Worm (Caenorhabditis elegans): ENCODE measurements around the gene ugt-5.

ugt-5 gene

ce11 chrV:12792752-12793151, at the start of gene ugt-5:
ugt-5 (minus strand) TSS chrV:12792965.
- TF ChIP-seq nhr-76 (tag; optimal IDR thresholded peaks at IDR 0.05) (no peak), flh-1 (GFP tag; optimal IDR thresholded peaks at IDR 0.05) (no peak), ceh-43 (GFP tag; optimal IDR thresholded peaks at IDR 0.05) (no peak), ceh-83 (GFP tag; optimal IDR thresholded peaks at IDR 0.05) (no peak), unc-39 (tag; optimal IDR thresholded peaks at IDR 0.05) (no peak), tbx-8 (GFP tag; optimal IDR thresholded peaks at IDR 0.05) (no peak), mep-1 (tag; optimal IDR thresholded peaks at IDR 0.05) (no peak), nhr-237 (tag; optimal IDR thresholded peaks at IDR 0.05) (no peak), drap-1 (GFP tag; optimal IDR thresholded peaks at IDR 0.05) (no peak), ceh-39 (tag; optimal IDR thresholded peaks at IDR 0.05) (no peak)

- TF ChIP-seq unc-39 (tag; optimal IDR thresholded peaks at IDR 0.05) (no peak), elt-1 (tag; optimal IDR thresholded peaks at IDR 0.05; ENCODE audit: borderline replicate concordance, insufficient read depth) (no peak), nhr-76 (tag; optimal IDR thresholded peaks at IDR 0.05) (no peak), lin-32 (GFP tag; optimal IDR thresholded peaks at IDR 0.05) (no peak), cnd-1 (tag; optimal IDR thresholded peaks at IDR 0.05) (no peak), mab-5 (tag; optimal IDR thresholded peaks at IDR 0.05) (no peak), ztf-11 (tag; optimal IDR thresholded peaks at IDR 0.05) (no peak), lin-13 (tag; optimal IDR thresholded peaks at IDR 0.05) (no peak), elt-3 (tag; optimal IDR thresholded peaks at IDR 0.05) (no peak), nhr-12 (tag; optimal IDR thresholded peaks at IDR 0.05) (no peak), zip-8 (tag; optimal IDR thresholded peaks at IDR 0.05) (no peak), ceh-43 (GFP tag; optimal IDR thresholded peaks at IDR 0.05) (no peak), ces-1 (GFP tag; optimal IDR thresholded peaks at IDR 0.05) (no peak), M03D4.4 (tag; optimal IDR thresholded peaks at IDR 0.05) (no peak), drap-1 (GFP tag; optimal IDR thresholded peaks at IDR 0.05) (no peak)
Observed at ce11 chrV:12835388-12835787, 42.6 kb upstream of the ugt-5 start, which contains the start of gene C44H9.4. C44H9.4 (plus strand) TSS chrV:12835688.

- TF ChIP-seq flh-1 (GFP tag; optimal IDR thresholded peaks at IDR 0.05) (no peak), ceh-39 (tag; optimal IDR thresholded peaks at IDR 0.05) (no peak), drap-1 (GFP tag; optimal IDR thresholded peaks at IDR 0.05) (no peak), mep-1 (tag; optimal IDR thresholded peaks at IDR 0.05) (no peak), ztf-11 (tag; optimal IDR thresholded peaks at IDR 0.05) (no peak)
Observed at ce11 chrV:12827219-12827618, 34.5 kb upstream of the ugt-5 start, which contains the start of gene ugt-15. ugt-15 (plus strand) TSS chrV:12827519.

ce11 chrV:12824777-12825176, 32.0 kb upstream of the ugt-5 start, which contains the start of gene ugt-16:
ugt-16 (plus strand) TSS chrV:12825024.
- TF ChIP-seq ceh-43 (GFP tag; optimal IDR thresholded peaks at IDR 0.05) (no peak), nhr-28 (tag; optimal IDR thresholded peaks at IDR 0.05) (no peak), unc-62 (GFP tag; optimal IDR thresholded peaks at IDR 0.05) (no peak), sem-2 (GFP tag; optimal IDR thresholded peaks at IDR 0.05) (no peak), mls-2 (tag; optimal IDR thresholded peaks at IDR 0.05) (no peak), mab-5 (tag; optimal IDR thresholded peaks at IDR 0.05) (no peak), nhr-12 (tag; optimal IDR thresholded peaks at IDR 0.05) (no peak), hlh-1 (tag; optimal IDR thresholded peaks at IDR 0.05) (no peak)

- TF ChIP-seq M03D4.4 (tag; optimal IDR thresholded peaks at IDR 0.05) (no peak), unc-120 (tag; optimal IDR thresholded peaks at IDR 0.05; ENCODE audit: poor library complexity, severe bottlenecking) (no peak), snpc-4 (tag; optimal IDR thresholded peaks at IDR 0.05) (no peak), elt-1 (tag; optimal IDR thresholded peaks at IDR 0.05; ENCODE audit: borderline replicate concordance, insufficient read depth) (no peak), mls-2 (tag; optimal IDR thresholded peaks at IDR 0.05) (no peak), nhr-237 (tag; optimal IDR thresholded peaks at IDR 0.05) (no peak), lin-13 (tag; optimal IDR thresholded peaks at IDR 0.05) (no peak), ces-1 (GFP tag; optimal IDR thresholded peaks at IDR 0.05) (no peak), nhr-2 (tag; optimal IDR thresholded peaks at IDR 0.05) (no peak)
Observed at ce11 chrV:12822065-12822464, 29.3 kb upstream of the ugt-5 start.

- TF ChIP-seq blmp-1 (tag; optimal IDR thresholded peaks at IDR 0.05) (no peak), hlh-1 (tag; optimal IDR thresholded peaks at IDR 0.05) (no peak), drap-1 (GFP tag; optimal IDR thresholded peaks at IDR 0.05) (no peak), ces-1 (GFP tag; optimal IDR thresholded peaks at IDR 0.05) (no peak), elt-3 (tag; optimal IDR thresholded peaks at IDR 0.05) (no peak), nhr-237 (tag; optimal IDR thresholded peaks at IDR 0.05) (no peak), ztf-11 (tag; optimal IDR thresholded peaks at IDR 0.05) (no peak), pha-4 (tag; optimal IDR thresholded peaks at IDR 0.05) (no peak), ceh-43 (GFP tag; optimal IDR thresholded peaks at IDR 0.05) (no peak), bed-3 (GFP tag; optimal IDR thresholded peaks at IDR 0.05) (no peak), unc-120 (tag; optimal IDR thresholded peaks at IDR 0.05; ENCODE audit: poor library complexity, severe bottlenecking) (no peak), ceh-83 (GFP tag; optimal IDR thresholded peaks at IDR 0.05) (no peak), mep-1 (tag; optimal IDR thresholded peaks at IDR 0.05) (no peak), sem-2 (GFP tag; optimal IDR thresholded peaks at IDR 0.05) (no peak), M03D4.4 (tag; optimal IDR thresholded peaks at IDR 0.05) (no peak), nhr-76 (tag; optimal IDR thresholded peaks at IDR 0.05) (no peak)
Observed at ce11 chrV:12819792-12820453, 27.2 kb upstream of the ugt-5 start, which contains the start of the genes ZC443.4 and ugt-18. ZC443.4 (minus strand) TSS chrV:12819886. ugt-18 (plus strand) TSS chrV:12820260.

Measured in whole organism, mixed stage, embryonic.